Worm (Caenorhabditis elegans) whole organism, L4 larva: Measurements from ENCODE around the gene srh-73.

Source experiments
- F26F4.8 ChIP-seq: fragments of 200-800 bp; sonication (Bioruptor generic); conservative IDR thresholded peaks from 2 replicates; pipeline ENCODE4 v1.3.6; 2022; ENCODE audit warnings: missing genetic modification characterization, missing compliant biosample characterization
- F37D6.2 ChIP-seq: sonication (generic microtip); optimal IDR thresholded peaks from 2 replicates; lab custom pipeline; 2016; ENCODE audit warnings: mild to moderate bottlenecking, missing genetic modification characterization, missing compliant biosample characterization
- F44E2.7 ChIP-seq: fragments of 200-800 bp; sonication (Bioruptor generic); IDR thresholded peaks from 2 replicates; pipeline ENCODE4 v2.1.2; 2022; ENCODE audit warnings: missing genetic modification characterization, missing compliant biosample characterization
- F49E8.2 ChIP-seq: sonication (generic microtip); optimal IDR thresholded peaks from 2 replicates; lab custom pipeline; 2016; ENCODE audit warnings: missing compliant biosample characterization, mild to moderate bottlenecking, missing genetic modification characterization, borderline replicate concordance
- Y105C5A.15 ChIP-seq: fragments of 200-800 bp; sonication (Bioruptor generic); IDR thresholded peaks from 2 replicates; pipeline ENCODE4 v1.3.6; 2022; ENCODE audit warnings: missing genetic modification characterization, missing compliant biosample characterization
- Y48G9A.11 ChIP-seq: fragments of 200-800 bp; sonication (Bioruptor generic); IDR thresholded peaks from 2 replicates; pipeline ENCODE4 v1.3.6; 2022; ENCODE audit warnings: missing genetic modification reagents, missing genetic modification characterization, missing compliant biosample characterization
- arid-1 ChIP-seq: fragments of 200-800 bp; sonication (Bioruptor generic); conservative IDR thresholded peaks from 2 replicates; pipeline ENCODE4 v1.3.6; 2022; ENCODE audit warnings: missing genetic modification reagents, missing genetic modification characterization, missing compliant biosample characterization
- attf-4 ChIP-seq: sonication (generic microtip); optimal IDR thresholded peaks from 3 replicates; lab custom pipeline; 2017; ENCODE audit warnings: missing biosample characterization, missing genetic modification characterization
- ceh-20 ChIP-seq: fragments of 200-800 bp; sonication (Bioruptor generic); IDR thresholded peaks from 2 replicates; pipeline ENCODE4 v1.3.6; 2022; ENCODE audit warnings: missing genetic modification reagents, missing genetic modification characterization, missing compliant biosample characterization
- ceh-28 ChIP-seq: fragments of 150-350 bp; optimal IDR thresholded peaks from 2 replicates; lab custom pipeline; 2014; ENCODE audit warnings: missing biosample characterization, missing genetic modification reagents, missing genetic modification characterization
- ceh-62 ChIP-seq: sonication (generic microtip); optimal IDR thresholded peaks from 2 replicates; lab custom pipeline; 2017; ENCODE audit warnings: missing biosample characterization, missing genetic modification characterization
- cey-2 ChIP-seq: sonication (generic microtip); optimal IDR thresholded peaks from 3 replicates; lab custom pipeline; 2017; ENCODE audit warnings: missing genetic modification characterization, mild to moderate bottlenecking, missing compliant biosample characterization, antibody characterized with exemption, borderline replicate concordance; ENCODE audit not compliant: insufficient read depth
- daf-16 ChIP-seq, 3 experiments: sonication (generic microtip); optimal IDR thresholded peaks; 2 replicates each; lab custom pipeline; 2016 to 2017; ENCODE audit warnings: missing genetic modification characterization in 3 of 3, missing genetic modification reagents in 3 of 3, mild to moderate bottlenecking in 2 of 3, missing compliant biosample characterization in 2 of 3, missing biosample characterization in 1 of 3, moderate library complexity in 1 of 3
- daf-19 ChIP-seq: fragments of 200-800 bp; sonication (Bioruptor generic); conservative IDR thresholded peaks from 2 replicates; pipeline ENCODE4 v1.3.6; 2022; ENCODE audit warnings: missing genetic modification characterization, missing compliant biosample characterization
- dmd-6 ChIP-seq: fragments of 200-800 bp; sonication (Bioruptor generic); IDR thresholded peaks from 2 replicates; pipeline ENCODE4 v1.3.6; 2022; ENCODE audit warnings: missing genetic modification reagents, missing genetic modification characterization, missing compliant biosample characterization
- dmd-9 ChIP-seq: fragments of 200-800 bp; sonication (Bioruptor generic); IDR thresholded peaks from 2 replicates; pipeline ENCODE4 v1.3.6; 2022; ENCODE audit warnings: missing genetic modification reagents, missing genetic modification characterization, missing compliant biosample characterization
- egl-27 ChIP-seq: sonication (generic microtip); optimal IDR thresholded peaks from 3 replicates; lab custom pipeline; 2017; ENCODE audit warnings: missing biosample characterization, missing genetic modification reagents, missing genetic modification characterization
- fkh-10 ChIP-seq: fragments of 150-350 bp; optimal IDR thresholded peaks from 2 replicates; lab custom pipeline; 2014; ENCODE audit warnings: missing biosample characterization, missing genetic modification reagents, missing genetic modification characterization
- fos-1 ChIP-seq: fragments of 150-350 bp; optimal IDR thresholded peaks from 2 replicates; lab custom pipeline; 2014; ENCODE audit warnings: missing biosample characterization, missing genetic modification characterization
- hif-1 ChIP-seq, 2 experiments: sonication (generic microtip); optimal IDR thresholded peaks; 2 replicates each; lab custom pipeline; 2016 to 2017; ENCODE audit warnings: missing compliant biosample characterization in 2 of 2, missing genetic modification characterization in 2 of 2, missing genetic modification reagents in 2 of 2, missing genotype in 2 of 2, mild to moderate bottlenecking in 1 of 2
- hmg-1.1 ChIP-seq: fragments of 200-800 bp; sonication (Bioruptor generic); IDR thresholded peaks from 2 replicates; pipeline ENCODE4 v1.3.6; 2022; ENCODE audit warnings: missing genetic modification reagents, missing genetic modification characterization, missing compliant biosample characterization
- jun-1 ChIP-seq: fragments of 150-350 bp; optimal IDR thresholded peaks from 2 replicates; lab custom pipeline; 2014; ENCODE audit warnings: missing biosample characterization, missing genetic modification reagents, missing genetic modification characterization
- lin-1 ChIP-seq: fragments of 200-800 bp; sonication (Bioruptor generic); IDR thresholded peaks from 2 replicates; pipeline ENCODE4 v1.3.6; 2022; ENCODE audit warnings: missing genetic modification reagents, missing genetic modification characterization, missing compliant biosample characterization
- lin-29 ChIP-seq: fragments of 200-800 bp; sonication (Bioruptor generic); IDR thresholded peaks from 2 replicates; pipeline ENCODE4 v1.3.6; 2022; ENCODE audit warnings: missing genetic modification reagents, missing genetic modification characterization, missing compliant biosample characterization
- lin-38 ChIP-seq: fragments of 200-800 bp; sonication (Bioruptor generic); IDR thresholded peaks from 2 replicates; pipeline ENCODE4 v1.3.6; 2022; ENCODE audit warnings: missing genetic modification reagents, missing genetic modification characterization, missing compliant biosample characterization
- lin-39 ChIP-seq: fragments of 150-350 bp; optimal IDR thresholded peaks from 2 replicates; lab custom pipeline; 2014; ENCODE audit warnings: missing biosample characterization, missing genetic modification reagents, missing genetic modification characterization
- lir-3 ChIP-seq: sonication (generic microtip); optimal IDR thresholded peaks from 2 replicates; lab custom pipeline; 2016; ENCODE audit warnings: mild to moderate bottlenecking, missing genetic modification characterization, missing compliant biosample characterization
- madf-9 ChIP-seq: fragments of 200-800 bp; sonication (Bioruptor generic); conservative IDR thresholded peaks from 2 replicates; pipeline ENCODE4 v1.3.6; 2022; ENCODE audit warnings: missing genetic modification reagents, missing genetic modification characterization, missing compliant biosample characterization
- mes-2 ChIP-seq: sonication (generic microtip); optimal IDR thresholded peaks from 2 replicates; lab custom pipeline; 2016; ENCODE audit warnings: missing genotype, mild to moderate bottlenecking, missing genetic modification characterization, missing compliant biosample characterization; ENCODE audit not compliant: poor library complexity, severe bottlenecking
- mxl-2 ChIP-seq: fragments of 200-800 bp; sonication (Bioruptor generic); conservative IDR thresholded peaks from 2 replicates; pipeline ENCODE4 v1.3.6; 2022; ENCODE audit warnings: missing genetic modification reagents, missing genetic modification characterization, missing compliant biosample characterization
- nhr-102 ChIP-seq: sonication (generic microtip); optimal IDR thresholded peaks from 2 replicates; lab custom pipeline; 2016; ENCODE audit warnings: mild to moderate bottlenecking, missing genetic modification characterization, moderate library complexity, missing compliant biosample characterization
- nhr-111 ChIP-seq: fragments of 200-800 bp; sonication (Bioruptor generic); optimal IDR thresholded peaks from 2 replicates; lab custom pipeline; 2018; ENCODE audit warnings: mild to moderate bottlenecking, missing genetic modification characterization, missing compliant biosample characterization
- nhr-25 ChIP-seq: sonication (generic microtip); optimal IDR thresholded peaks from 2 replicates; lab custom pipeline; 2017; ENCODE audit warnings: missing genetic modification characterization, mild to moderate bottlenecking, missing compliant biosample characterization, antibody characterized with exemption, moderate library complexity, borderline replicate concordance; ENCODE audit not compliant: insufficient read depth
- nhr-76 ChIP-seq: fragments of 150-350 bp; optimal IDR thresholded peaks from 2 replicates; lab custom pipeline; 2014; ENCODE audit warnings: missing biosample characterization, missing genetic modification characterization
- nhr-77 ChIP-seq: fragments of 150-350 bp; optimal IDR thresholded peaks from 2 replicates; lab custom pipeline; 2014; ENCODE audit warnings: missing biosample characterization, missing genetic modification characterization
- pha-4 ChIP-seq, 2 experiments: fragments of 150-350 bp in 1 of 2; fragments of 200-800 bp in 1 of 2; sonication (Bioruptor generic) in 1 of 2; IDR thresholded peaks in 1 of 2; optimal IDR thresholded peaks in 1 of 2; 2 replicates each; pipeline versions ENCODE4 v1.3.6 to Lab custom; 2014 to 2022; ENCODE audit warnings: missing genetic modification characterization in 2 of 2, missing genetic modification reagents in 2 of 2, missing biosample characterization in 1 of 2, missing compliant biosample characterization in 1 of 2
- pqm-1 ChIP-seq: sonication (generic microtip); optimal IDR thresholded peaks from 2 replicates; lab custom pipeline; 2017; ENCODE audit warnings: missing biosample characterization, missing genetic modification characterization
- rbr-2 ChIP-seq: sonication (generic microtip); optimal IDR thresholded peaks from 2 replicates; lab custom pipeline; 2016; ENCODE audit warnings: missing genotype, missing genetic modification characterization, missing compliant biosample characterization
- saeg-2 ChIP-seq: fragments of 200-800 bp; sonication (Bioruptor generic); IDR thresholded peaks from 2 replicates; pipeline ENCODE4 v1.3.6; 2022; ENCODE audit warnings: missing genetic modification reagents, missing genetic modification characterization, missing compliant biosample characterization
- set-16 ChIP-seq: fragments of 200-800 bp; sonication (Bioruptor generic); IDR thresholded peaks from 2 replicates; pipeline ENCODE4 v1.3.6; 2022; ENCODE audit warnings: missing genetic modification reagents, missing genetic modification characterization, missing compliant biosample characterization
- snpc-4 ChIP-seq: fragments of 150-350 bp; optimal IDR thresholded peaks from 2 replicates; lab custom pipeline; 2014; ENCODE audit warnings: missing biosample characterization, missing genetic modification characterization
- tag-97 ChIP-seq: fragments of 200-800 bp; sonication (Bioruptor generic); IDR thresholded peaks from 2 replicates; pipeline ENCODE4 v1.3.6; 2022; ENCODE audit warnings: missing genetic modification characterization, missing compliant biosample characterization
- tra-1 ChIP-seq: fragments of 200-800 bp; sonication (Bioruptor generic); IDR thresholded peaks from 2 replicates; pipeline ENCODE4 v1.3.6; 2022; ENCODE audit warnings: missing genetic modification reagents, missing genetic modification characterization, missing compliant biosample characterization
- unc-39 ChIP-seq: sonication (generic microtip); optimal IDR thresholded peaks from 2 replicates; lab custom pipeline; 2017; ENCODE audit warnings: missing biosample characterization, missing genetic modification characterization
- unc-62 ChIP-seq, 3 experiments: fragments of 150-350 bp in 1 of 3; sonication (generic microtip); optimal IDR thresholded peaks in 2 of 3; peaks in 1 of 3; 1 replicate in 1 of 3; 2 replicates in 2 of 3; lab custom pipeline; 2014 to 2017; ENCODE audit warnings: missing biosample characterization in 3 of 3, missing genetic modification characterization in 3 of 3, missing genetic modification reagents in 3 of 3, missing genotype in 1 of 3
- zip-11 ChIP-seq: fragments of 200-800 bp; sonication (Bioruptor generic); IDR thresholded peaks from 2 replicates; pipeline ENCODE4 v1.3.6; 2022; ENCODE audit warnings: missing genetic modification characterization, missing compliant biosample characterization

The srh-73 gene

DNA sequence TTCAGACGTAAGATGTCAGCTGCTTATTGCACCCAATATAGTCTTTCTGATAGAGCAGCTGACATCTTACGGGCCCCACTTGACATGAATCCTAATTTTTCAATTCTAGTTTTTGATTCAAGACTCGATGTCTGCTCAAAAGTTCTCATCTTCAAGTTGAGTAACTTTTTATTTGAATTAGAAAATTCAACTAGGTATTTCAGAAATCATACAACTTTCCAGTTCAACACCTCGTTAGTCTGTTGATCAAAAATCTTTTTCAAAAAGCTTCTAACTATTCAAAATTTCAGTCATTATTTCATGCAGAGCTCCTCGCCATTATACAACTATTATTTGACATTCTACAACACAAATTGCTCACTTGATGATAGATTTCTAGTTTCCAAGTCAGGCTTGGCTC, at the start of gene srh-73:
Gene srh-73 (plus strand): TSS at position 301 of the 400 bp plus-strand sequence.
- TF ChIP-seq hmg-1.1 (GFP tag; lab: Robert Waterston, UW) (no peak), saeg-2 (GFP tag; lab: Robert Waterston, UW) (no peak), hif-1 (tag; optimal IDR thresholded peaks at IDR 0.05; lab: Kevin White, UChicago) (no peak), nhr-111 (GFP tag; lab: Kevin White, UChicago) (no peak), unc-39 (tag; lab: Kevin White, UChicago) (no peak), lin-39 (tag; lab: Kevin White, UChicago) (no peak), fos-1 (no peak), fkh-10 (GFP tag; lab: Kevin White, UChicago) (no peak), ceh-20 (GFP tag; lab: Robert Waterston, UW) (no peak), pha-4 (GFP tag; IDR thresholded peaks at IDR 0.05; lab: Robert Waterston, UW) (no peak), pha-4 (tag; optimal IDR thresholded peaks at IDR 0.05; lab: Kevin White, UChicago) (no peak), dmd-6 (GFP tag; lab: Robert Waterston, UW) (no peak), unc-62 (GFP tag; optimal IDR thresholded peaks at IDR 0.05 in 1 of 2; lab: Kevin White, UChicago) (no peak), unc-62 (tag; optimal IDR thresholded peaks at IDR 0.05; lab: Kevin White, UChicago) (no peak), cey-2 (tag; lab: Kevin White, UChicago) (no peak), madf-9 (GFP tag; lab: Robert Waterston, UW) (no peak), F49E8.2 (tag; lab: Kevin White, UChicago) (no peak), set-16 (GFP tag; lab: Robert Waterston, UW) (no peak), tag-97 (GFP tag; lab: Robert Waterston, UW) (no peak), zip-11 (GFP tag; lab: Robert Waterston, UW) (no peak), nhr-77 (tag; lab: Kevin White, UChicago) (no peak), Y105C5A.15 (GFP tag; lab: Robert Waterston, UW) (no peak)

DNA sequence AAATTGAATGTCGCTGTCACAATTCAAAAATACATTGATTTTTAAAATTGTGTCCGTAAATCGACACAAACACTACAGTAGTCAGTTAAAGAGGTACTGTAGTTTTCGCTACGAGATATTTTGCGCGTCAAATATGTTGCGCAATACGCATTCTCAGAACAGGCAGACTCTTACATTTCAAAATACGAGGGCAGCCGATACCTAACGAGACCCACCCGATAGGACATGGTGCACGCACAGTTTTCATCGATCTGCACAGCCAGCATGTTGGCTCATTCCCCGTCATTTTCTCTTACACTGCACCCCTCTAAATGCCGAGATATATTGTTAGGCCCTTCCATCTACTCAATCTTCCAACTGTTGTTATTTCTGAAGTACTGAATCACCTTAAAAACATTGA, 49.7 kb upstream of the srh-73 start, which contains the start of gene F15A4.2:
Gene F15A4.2 (plus strand): TSS at position 301 of the 400 bp plus-strand sequence.
- TF ChIP-seq lin-38 (GFP tag; lab: Robert Waterston, UW) (no peak), fos-1 (no peak), Y48G9A.11 (GFP tag; lab: Robert Waterston, UW) (no peak), attf-4 (tag; lab: Kevin White, UChicago) (no peak), lir-3 (no peak), rbr-2 (tag; lab: Kevin White, UChicago) (no peak), lin-29 (GFP tag; lab: Robert Waterston, UW) (no peak), daf-19 (GFP tag; lab: Robert Waterston, UW) (no peak), nhr-76 (tag; lab: Kevin White, UChicago) (no peak), daf-16 (GFP tag; optimal IDR thresholded peaks at IDR 0.05; lab: Kevin White, UChicago) (no peak), daf-16 (tag; optimal IDR thresholded peaks at IDR 0.05; lab: Kevin White, UChicago) (no peak), hif-1 (tag; optimal IDR thresholded peaks at IDR 0.05; lab: Kevin White, UChicago) (no peak), lin-1 (no peak), arid-1 (GFP tag; lab: Robert Waterston, UW) (no peak), fkh-10 (GFP tag; lab: Kevin White, UChicago) (no peak), dmd-9 (GFP tag; lab: Robert Waterston, UW) (no peak), snpc-4 (tag; lab: Kevin White, UChicago) (no peak), F44E2.7 (no peak), ceh-62 (tag; lab: Kevin White, UChicago) (no peak), pqm-1 (tag; lab: Kevin White, UChicago) (no peak), saeg-2 (GFP tag; lab: Robert Waterston, UW) (no peak)

DNA sequence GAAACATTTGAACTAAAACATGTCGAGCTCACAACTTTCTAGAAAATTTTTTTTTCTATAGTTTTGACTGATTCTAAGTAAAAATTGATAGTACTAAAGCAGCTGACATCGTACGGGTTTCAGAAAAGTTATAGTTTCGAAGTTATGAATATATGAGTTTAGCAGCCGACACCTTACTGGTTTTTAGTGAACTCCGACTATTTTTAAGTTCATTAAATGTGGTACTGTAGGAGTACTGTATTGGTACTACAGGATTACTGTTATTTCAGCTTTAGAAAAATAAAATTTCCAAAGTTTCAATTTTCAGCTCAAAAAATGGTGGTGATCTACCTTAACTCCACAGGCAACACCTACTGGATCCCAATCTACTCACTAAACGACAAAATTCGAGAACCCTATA, 46.4 kb upstream of the srh-73 start, which contains the start of gene sre-37:
Gene sre-37 (plus strand): TSS at position 301 of the 400 bp plus-strand sequence.
- TF ChIP-seq F26F4.8 (GFP tag; lab: Robert Waterston, UW) (no peak), nhr-76 (tag; lab: Kevin White, UChicago) (no peak), egl-27 (tag; lab: Kevin White, UChicago) (no peak), ceh-28 (tag; lab: Kevin White, UChicago) (no peak), F37D6.2 (tag; lab: Kevin White, UChicago) (no peak), tra-1 (GFP tag; lab: Robert Waterston, UW) (no peak), mes-2 (tag; lab: Kevin White, UChicago) (no peak), nhr-102 (tag; lab: Kevin White, UChicago) (no peak), nhr-25 (no peak), mxl-2 (no peak), jun-1 (no peak), madf-9 (GFP tag; lab: Robert Waterston, UW) (no peak), saeg-2 (GFP tag; lab: Robert Waterston, UW) (no peak)
